Worm (Caenorhabditis elegans): ENCODE measurements around the gene nac-2.

nac-2 gene

DNA sequence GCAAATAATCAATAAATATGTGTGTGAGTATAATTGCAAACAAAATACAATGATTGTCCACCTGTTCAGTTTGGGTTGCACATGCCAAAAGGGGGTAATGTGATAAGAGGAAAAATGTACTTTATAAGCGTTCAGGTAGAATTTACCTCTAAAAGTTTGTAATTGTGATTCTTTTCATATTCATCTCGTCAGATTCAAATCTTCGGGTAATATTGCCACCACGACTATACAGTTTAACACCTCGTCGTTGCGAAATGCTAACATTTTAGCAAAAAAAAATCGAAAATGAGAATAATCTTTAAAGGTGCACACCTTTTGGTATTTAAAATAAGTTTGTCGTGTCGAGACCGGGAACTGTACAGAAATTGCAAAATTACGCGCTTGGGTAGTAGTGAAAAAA is at the start of gene nac-2:
Gene nac-2, minus strand, starts transcription at position 101 of the 400 bp plus-strand sequence.
- no peak for TF ChIP-seq W03F9.2 (tag; optimal IDR thresholded peaks at IDR 0.05)
- no peak for TF ChIP-seq him-1 (tag; optimal IDR thresholded peaks at IDR 0.05)
- TF ChIP-seq dao-5 (tag; optimal IDR thresholded peaks at IDR 0.05) = no peak

DNA sequence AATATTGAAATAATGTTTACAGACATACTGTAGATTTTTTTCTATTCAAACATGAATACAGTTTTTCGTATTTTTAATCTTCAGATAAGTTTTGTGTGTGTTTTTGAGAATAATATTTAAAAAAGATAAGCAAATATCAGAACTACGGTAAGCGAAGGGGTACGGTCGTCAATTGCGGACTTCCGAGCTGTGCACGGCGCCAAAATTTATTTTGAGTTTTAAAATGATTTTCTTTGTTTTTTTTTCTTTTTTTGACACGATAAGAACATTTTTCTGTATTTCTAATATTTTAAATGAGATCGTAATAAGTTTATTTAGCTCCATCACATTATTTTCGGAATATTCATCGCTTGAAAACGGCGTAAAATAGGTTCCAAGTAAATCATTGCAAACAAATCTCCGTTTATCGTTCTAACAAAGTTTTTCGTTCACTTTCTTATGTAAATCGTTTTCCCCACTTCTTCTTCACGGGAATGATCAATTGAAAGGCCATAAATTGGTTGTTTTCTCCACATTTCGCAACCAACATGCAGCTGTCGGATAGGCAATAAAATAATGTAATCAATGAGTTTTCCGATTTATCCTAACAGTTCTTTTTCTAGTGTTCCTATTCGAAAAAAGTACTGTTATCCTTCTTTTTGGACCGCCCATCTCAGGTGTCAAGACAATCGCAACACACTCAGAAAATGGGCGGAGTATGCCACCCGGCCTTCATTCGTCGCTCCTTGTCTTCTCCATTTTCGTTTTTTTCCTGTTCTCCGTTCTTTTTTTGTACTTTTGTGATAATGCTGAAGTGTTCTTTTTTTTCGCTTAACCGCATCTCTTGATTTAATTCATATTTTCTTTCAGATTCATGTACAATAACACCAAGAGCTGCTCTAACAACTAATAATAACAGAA is 48.5 kb upstream of the nac-2 start, which contains the start of gene glp-1:
Gene glp-1, plus strand, starts transcription at position 850 of the 900 bp plus-strand sequence.
- TF ChIP-seq W03F9.2 (tag; optimal IDR thresholded peaks at IDR 0.05) (no peak), dao-5 (tag; optimal IDR thresholded peaks at IDR 0.05) (no peak), him-1 (tag; optimal IDR thresholded peaks at IDR 0.05) (no peak)

DNA sequence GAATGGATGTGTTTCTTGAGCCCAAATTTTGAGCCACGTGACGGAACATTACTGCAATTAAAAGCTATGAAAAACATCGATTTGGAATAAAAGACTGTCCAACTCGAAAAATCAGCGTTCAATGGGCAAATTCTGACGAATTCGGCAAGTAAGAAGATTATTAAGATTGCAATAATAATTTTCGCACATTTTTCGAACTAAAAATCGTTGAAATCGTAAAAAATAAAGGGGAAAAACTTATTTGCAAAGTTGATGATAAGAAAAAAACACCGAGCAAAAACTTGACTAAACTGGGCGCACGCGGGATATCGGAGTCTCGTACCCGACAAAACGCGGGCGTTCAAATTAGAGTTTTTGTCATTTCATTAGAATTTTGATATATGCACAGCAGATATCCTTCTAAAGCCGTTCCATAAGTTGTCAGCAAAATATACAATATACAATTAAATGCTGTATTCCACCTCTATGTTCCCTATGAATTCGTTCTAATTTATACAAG is 46.3 kb upstream of the nac-2 start, which contains the start of the genes mccc-2 and mrpl-44:
Gene mccc-2, minus strand, starts transcription at position 51 of the 499 bp plus-strand sequence.
Gene mrpl-44, minus strand, starts transcription at position 51 of the 499 bp plus-strand sequence.
- TF ChIP-seq him-1 (tag; optimal IDR thresholded peaks at IDR 0.05) = no peak
- TF ChIP-seq W03F9.2 (tag; optimal IDR thresholded peaks at IDR 0.05) = no peak
- TF ChIP-seq dao-5 (tag; optimal IDR thresholded peaks at IDR 0.05) = no peak

DNA sequence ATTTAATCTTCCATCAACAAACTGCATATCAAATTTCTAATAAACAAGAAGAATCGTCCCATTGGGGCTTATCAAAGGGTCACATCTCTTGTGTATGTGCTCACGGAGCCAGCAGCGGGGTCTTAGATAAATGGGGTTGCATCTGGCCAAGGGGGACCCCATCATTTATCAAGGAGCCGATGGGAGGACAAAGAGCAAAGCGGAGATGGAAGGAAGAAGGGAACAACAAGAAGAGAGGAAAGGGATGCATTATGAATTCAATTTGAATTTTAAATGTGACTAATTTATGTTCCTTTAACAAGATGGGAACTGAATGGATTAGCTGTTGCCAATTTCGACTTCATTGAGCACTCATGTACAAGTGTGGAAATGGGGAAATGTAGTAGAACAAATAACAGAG is 41.2 kb upstream of the nac-2 start:
- TF ChIP-seq W03F9.2 (tag; optimal IDR thresholded peaks at IDR 0.05) (no peak), him-1 (tag; optimal IDR thresholded peaks at IDR 0.05) (peak; percentile 17), dao-5 (tag; optimal IDR thresholded peaks at IDR 0.05) (no peak)

ce11 chrIII:9083118-9083517 is 40.0 kb upstream of the nac-2 start:
- TF ChIP-seq him-1 (tag; optimal IDR thresholded peaks at IDR 0.05) = no peak
- no peak for TF ChIP-seq dao-5 (tag; optimal IDR thresholded peaks at IDR 0.05)
- no peak for TF ChIP-seq W03F9.2 (tag; optimal IDR thresholded peaks at IDR 0.05)

ce11 chrIII:9081763-9082162 is 38.7 kb upstream of the nac-2 start, which contains the start of gene far-2:
TSS of gene far-2 (plus strand) at chrIII:9081828.
- no peak for TF ChIP-seq him-1 (tag; optimal IDR thresholded peaks at IDR 0.05)

DNA sequence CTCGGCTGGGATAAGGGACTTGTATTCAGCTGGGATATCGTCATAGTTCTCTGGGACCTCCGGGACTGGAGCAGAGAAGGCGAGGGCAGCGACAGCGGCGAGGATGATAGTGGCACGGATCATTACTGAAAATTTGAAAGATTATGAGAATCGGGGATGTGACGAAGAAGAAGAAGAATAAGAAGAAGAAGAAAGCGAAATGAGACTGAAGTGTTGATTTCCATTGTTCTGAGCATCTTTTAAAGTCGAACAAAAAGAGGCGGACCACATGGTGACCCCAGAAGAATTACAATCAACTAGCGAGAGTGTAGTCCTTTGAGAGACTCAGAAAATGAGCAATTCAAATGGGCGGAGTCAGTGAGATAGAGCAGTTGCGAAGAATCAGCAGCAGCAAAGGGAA is 38.0 kb upstream of the nac-2 start, which contains the start of gene far-1:
Gene far-1, minus strand, starts transcription at position 125 of the 400 bp plus-strand sequence.
- TF ChIP-seq W03F9.2 (tag; optimal IDR thresholded peaks at IDR 0.05) (no peak), him-1 (tag; optimal IDR thresholded peaks at IDR 0.05) (no peak), dao-5 (tag; optimal IDR thresholded peaks at IDR 0.05) (no peak)

DNA sequence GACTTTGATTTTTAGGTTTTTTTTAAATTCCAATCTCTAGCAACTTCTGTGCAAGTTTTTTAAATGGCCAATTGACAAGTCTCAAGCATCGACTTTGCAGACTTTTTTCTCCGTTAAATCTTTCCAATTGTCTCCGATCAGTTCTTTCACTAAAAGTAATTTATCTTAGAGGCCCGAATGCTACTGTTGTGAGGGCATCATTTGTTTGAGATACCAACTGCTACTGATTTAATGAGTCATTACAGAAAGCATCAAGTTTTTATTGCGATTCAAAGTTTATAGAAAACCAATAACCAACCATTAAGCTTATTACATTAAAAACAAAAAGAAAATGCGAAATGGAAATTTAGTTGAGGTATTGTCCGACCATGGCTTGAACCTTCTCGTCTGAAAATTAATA is 37.0 kb upstream of the nac-2 start:
- TF ChIP-seq dao-5 (tag; optimal IDR thresholded peaks at IDR 0.05) (no peak), him-1 (tag; optimal IDR thresholded peaks at IDR 0.05) (no peak), W03F9.2 (tag; optimal IDR thresholded peaks at IDR 0.05) (no peak)

DNA sequence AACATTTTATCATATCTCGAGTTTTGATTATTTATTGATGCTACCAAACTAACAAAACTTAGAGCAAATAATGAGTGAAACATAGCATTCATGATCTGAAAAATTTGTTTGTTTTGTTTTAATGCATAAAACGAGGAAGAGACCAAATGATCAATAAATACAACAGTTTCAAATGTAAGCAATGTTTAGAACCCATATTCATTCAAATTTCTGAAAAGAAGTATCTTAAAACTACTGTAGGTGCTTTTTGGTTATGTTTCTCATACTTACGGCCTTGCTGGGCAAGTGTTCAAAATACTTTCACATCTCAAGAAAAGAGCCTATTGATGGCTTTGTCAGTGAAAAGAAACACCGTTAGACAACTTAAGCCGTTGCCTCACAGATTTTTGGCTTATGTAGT is 34.6 kb upstream of the nac-2 start, which contains the start of gene F02A9.1:
Gene F02A9.1, minus strand, starts transcription at position 101 of the 400 bp plus-strand sequence.
- no peak for TF ChIP-seq him-1 (tag; optimal IDR thresholded peaks at IDR 0.05)
- no peak for TF ChIP-seq W03F9.2 (tag; optimal IDR thresholded peaks at IDR 0.05)
- TF ChIP-seq dao-5 (tag; optimal IDR thresholded peaks at IDR 0.05) = no peak

- no peak for TF ChIP-seq dao-5 (tag; optimal IDR thresholded peaks at IDR 0.05)
Observed at ce11 chrIII:9075539-9075938, 32.4 kb upstream of the nac-2 start, which contains the start of gene F02A9.7. TSS of gene F02A9.7 (minus strand) at chrIII:9075639.

DNA sequence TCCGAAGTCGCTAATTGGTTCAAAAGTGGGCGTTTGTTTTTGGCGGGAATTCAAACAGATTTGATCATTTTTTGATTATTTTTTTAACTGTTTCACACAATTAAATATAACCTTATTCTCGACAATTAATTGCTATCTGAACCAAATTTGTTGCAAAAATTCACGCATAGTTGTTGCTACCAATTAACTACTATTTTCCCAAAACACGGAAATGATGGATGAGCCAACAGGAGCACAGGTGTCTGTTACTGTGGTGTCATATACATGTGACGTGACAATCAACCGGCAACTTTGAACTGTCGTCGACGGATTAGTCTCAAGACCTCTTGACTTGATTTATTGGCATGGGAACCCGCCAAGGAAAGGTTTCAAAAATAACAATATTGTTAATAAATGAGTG is 29.6 kb upstream of the nac-2 start:
- TF ChIP-seq him-1 (tag; optimal IDR thresholded peaks at IDR 0.05) (no peak), dao-5 (tag; optimal IDR thresholded peaks at IDR 0.05) (no peak), W03F9.2 (tag; optimal IDR thresholded peaks at IDR 0.05) (no peak)

ce11 chrIII:9071372-9071771 is 28.3 kb upstream of the nac-2 start, which contains the start of gene lin-12:
TSS of gene lin-12 (minus strand) at chrIII:9071472.
- no peak for TF ChIP-seq dao-5 (tag; optimal IDR thresholded peaks at IDR 0.05)
- no peak for TF ChIP-seq W03F9.2 (tag; optimal IDR thresholded peaks at IDR 0.05)
- TF ChIP-seq him-1 (tag; optimal IDR thresholded peaks at IDR 0.05) = no peak

- no peak for TF ChIP-seq dao-5 (tag; optimal IDR thresholded peaks at IDR 0.05)
- no peak for TF ChIP-seq W03F9.2 (tag; optimal IDR thresholded peaks at IDR 0.05)
- TF ChIP-seq him-1 (tag; optimal IDR thresholded peaks at IDR 0.05) = no peak
Observed at ce11 chrIII:9069712-9070111, 26.6 kb upstream of the nac-2 start.

ce11 chrIII:9060267-9060666 is 17.2 kb upstream of the nac-2 start:
- TF ChIP-seq W03F9.2 (tag; optimal IDR thresholded peaks at IDR 0.05) (no peak), him-1 (tag; optimal IDR thresholded peaks at IDR 0.05) (no peak), dao-5 (tag; optimal IDR thresholded peaks at IDR 0.05) (no peak)
